Fruit fly (Drosophila melanogaster): Measurements from ENCODE around the gene Tsp86D.

- TF ChIP-seq nerfin-2 (GFP tag; IDR thresholded peaks at IDR 0.05; ENCODE audit: partially characterized antibody) (no peak), nau (GFP tag; optimal IDR thresholded peaks at IDR 0.05) (no peak), ftz-f1 (GFP tag; optimal IDR thresholded peaks at IDR 0.05) (no peak), slou (GFP tag; optimal IDR thresholded peaks at IDR 0.05) (no peak), grn (GFP tag; optimal IDR thresholded peaks at IDR 0.05) (no peak), ci (GFP tag; IDR thresholded peaks at IDR 0.05) (no peak), CG10565 (GFP tag; optimal IDR thresholded peaks at IDR 0.05) (no peak)
Observed at dm6 chr3R:10888300-10888632, 19.8 kb downstream of the Tsp86D start.

All from whole organism, embryonic.